Worm (Caenorhabditis elegans) whole organism, L4 larva: Measurements from ENCODE around the gene str-14.

Source experiments
- F10B5.3 ChIP-seq: sonication (generic microtip); optimal IDR thresholded peaks from 2 replicates; lab custom pipeline; 2016; ENCODE audit warnings: mild to moderate bottlenecking, missing genetic modification characterization, missing compliant biosample characterization
- F26F4.8 ChIP-seq: fragments of 200-800 bp; sonication (Bioruptor generic); conservative IDR thresholded peaks from 2 replicates; pipeline ENCODE4 v1.3.6; 2022; ENCODE audit warnings: missing genetic modification characterization, missing compliant biosample characterization
- F49E8.2 ChIP-seq: sonication (generic microtip); optimal IDR thresholded peaks from 2 replicates; lab custom pipeline; 2016; ENCODE audit warnings: missing compliant biosample characterization, mild to moderate bottlenecking, missing genetic modification characterization, borderline replicate concordance
- R02D3.7 ChIP-seq: fragments of 150-350 bp; sonication (generic microtip); optimal IDR thresholded peaks from 3 replicates; lab custom pipeline; 2014; ENCODE audit warnings: missing biosample characterization, missing genetic modification characterization
- Y48G9A.11 ChIP-seq: fragments of 200-800 bp; sonication (Bioruptor generic); IDR thresholded peaks from 2 replicates; pipeline ENCODE4 v1.3.6; 2022; ENCODE audit warnings: missing genetic modification reagents, missing genetic modification characterization, missing compliant biosample characterization
- Y5F2A.4 ChIP-seq: fragments of 200-800 bp; sonication (Bioruptor generic); optimal IDR thresholded peaks from 2 replicates; lab custom pipeline; 2018; ENCODE audit warnings: mild to moderate bottlenecking, missing genetic modification characterization, missing compliant biosample characterization
- ZK337.2 ChIP-seq: fragments of 200-800 bp; sonication (Bioruptor generic); IDR thresholded peaks from 2 replicates; pipeline ENCODE4 v1.3.6; 2022; ENCODE audit warnings: missing genetic modification reagents, missing genetic modification characterization, missing compliant biosample characterization
- arid-1 ChIP-seq: fragments of 200-800 bp; sonication (Bioruptor generic); conservative IDR thresholded peaks from 2 replicates; pipeline ENCODE4 v1.3.6; 2022; ENCODE audit warnings: missing genetic modification reagents, missing genetic modification characterization, missing compliant biosample characterization
- attf-4 ChIP-seq: sonication (generic microtip); optimal IDR thresholded peaks from 3 replicates; lab custom pipeline; 2017; ENCODE audit warnings: missing biosample characterization, missing genetic modification characterization
- ceh-62 ChIP-seq: sonication (generic microtip); optimal IDR thresholded peaks from 2 replicates; lab custom pipeline; 2017; ENCODE audit warnings: missing biosample characterization, missing genetic modification characterization
- ces-1 ChIP-seq: fragments of 150-350 bp; sonication (generic microtip); optimal IDR thresholded peaks from 4 replicates; lab custom pipeline; 2014; ENCODE audit warnings: missing biosample characterization, missing genetic modification reagents, missing genetic modification characterization
- daf-12 ChIP-seq: fragments of 150-350 bp; optimal IDR thresholded peaks from 2 replicates; lab custom pipeline; 2014; ENCODE audit warnings: missing biosample characterization, missing genetic modification reagents, missing genetic modification characterization
- daf-16 ChIP-seq, 3 experiments: sonication (generic microtip); optimal IDR thresholded peaks; 2 replicates each; lab custom pipeline; 2016 to 2017; ENCODE audit warnings: missing genetic modification characterization in 3 of 3, missing genetic modification reagents in 3 of 3, mild to moderate bottlenecking in 2 of 3, missing compliant biosample characterization in 2 of 3, missing biosample characterization in 1 of 3, moderate library complexity in 1 of 3
- daf-19 ChIP-seq: fragments of 200-800 bp; sonication (Bioruptor generic); conservative IDR thresholded peaks from 2 replicates; pipeline ENCODE4 v1.3.6; 2022; ENCODE audit warnings: missing genetic modification characterization, missing compliant biosample characterization
- dmd-6 ChIP-seq: fragments of 200-800 bp; sonication (Bioruptor generic); IDR thresholded peaks from 2 replicates; pipeline ENCODE4 v1.3.6; 2022; ENCODE audit warnings: missing genetic modification reagents, missing genetic modification characterization, missing compliant biosample characterization
- dmd-8 ChIP-seq: fragments of 200-800 bp; sonication (Bioruptor generic); IDR thresholded peaks from 2 replicates; pipeline ENCODE4 v1.3.6; 2022; ENCODE audit warnings: missing genetic modification characterization, missing compliant biosample characterization
- dpl-1 ChIP-seq: fragments of 150-350 bp; optimal IDR thresholded peaks from 2 replicates; lab custom pipeline; 2014; ENCODE audit warnings: missing biosample characterization, missing genetic modification reagents, missing genetic modification characterization
- duxl-1 ChIP-seq: sonication (generic microtip); optimal IDR thresholded peaks from 2 replicates; lab custom pipeline; 2016; ENCODE audit warnings: mild to moderate bottlenecking, missing genetic modification characterization, moderate library complexity, missing compliant biosample characterization; ENCODE audit not compliant: poor library complexity
- egl-43 ChIP-seq: fragments of 200-800 bp; sonication (Bioruptor generic); IDR thresholded peaks from 2 replicates; pipeline ENCODE4 v1.3.6; 2022; ENCODE audit warnings: missing genetic modification reagents, missing genetic modification characterization, missing compliant biosample characterization
- fkh-10 ChIP-seq: fragments of 150-350 bp; optimal IDR thresholded peaks from 2 replicates; lab custom pipeline; 2014; ENCODE audit warnings: missing biosample characterization, missing genetic modification reagents, missing genetic modification characterization
- gei-8 ChIP-seq: fragments of 200-800 bp; sonication (Bioruptor generic); optimal IDR thresholded peaks from 2 replicates; lab custom pipeline; 2018; ENCODE audit warnings: mild to moderate bottlenecking, missing genetic modification characterization, missing compliant biosample characterization
- hlh-11 ChIP-seq: fragments of 200-800 bp; sonication (Bioruptor generic); optimal IDR thresholded peaks from 2 replicates; lab custom pipeline; 2018; ENCODE audit warnings: mild to moderate bottlenecking, missing genetic modification characterization, missing compliant biosample characterization
- lin-1 ChIP-seq: fragments of 200-800 bp; sonication (Bioruptor generic); IDR thresholded peaks from 2 replicates; pipeline ENCODE4 v1.3.6; 2022; ENCODE audit warnings: missing genetic modification reagents, missing genetic modification characterization, missing compliant biosample characterization
- lin-15B ChIP-seq: fragments of 150-350 bp; sonication (generic microtip); optimal IDR thresholded peaks from 3 replicates; lab custom pipeline; 2014; ENCODE audit warnings: missing biosample characterization, missing genetic modification characterization
- lin-39 ChIP-seq: fragments of 150-350 bp; optimal IDR thresholded peaks from 2 replicates; lab custom pipeline; 2014; ENCODE audit warnings: missing biosample characterization, missing genetic modification reagents, missing genetic modification characterization
- mep-1 ChIP-seq: fragments of 150-350 bp; sonication (generic microtip); optimal IDR thresholded peaks from 3 replicates; lab custom pipeline; 2014; ENCODE audit warnings: missing biosample characterization, missing genetic modification characterization
- mxl-3 ChIP-seq: fragments of 200-800 bp; sonication (Bioruptor generic); optimal IDR thresholded peaks from 2 replicates; lab custom pipeline; 2018; ENCODE audit warnings: mild to moderate bottlenecking, missing genetic modification characterization, missing compliant biosample characterization
- nhr-102 ChIP-seq: sonication (generic microtip); optimal IDR thresholded peaks from 2 replicates; lab custom pipeline; 2016; ENCODE audit warnings: mild to moderate bottlenecking, missing genetic modification characterization, moderate library complexity, missing compliant biosample characterization
- nhr-11 ChIP-seq: fragments of 150-350 bp; optimal IDR thresholded peaks from 2 replicates; lab custom pipeline; 2014; ENCODE audit warnings: missing biosample characterization, missing genetic modification characterization
- nhr-28 ChIP-seq: fragments of 150-350 bp; optimal IDR thresholded peaks from 2 replicates; lab custom pipeline; 2014; ENCODE audit warnings: missing biosample characterization, missing genetic modification characterization
- pha-4 ChIP-seq, 2 experiments: fragments of 150-350 bp in 1 of 2; fragments of 200-800 bp in 1 of 2; sonication (Bioruptor generic) in 1 of 2; IDR thresholded peaks in 1 of 2; optimal IDR thresholded peaks in 1 of 2; 2 replicates each; pipeline versions ENCODE4 v1.3.6 to Lab custom; 2014 to 2022; ENCODE audit warnings: missing genetic modification characterization in 2 of 2, missing genetic modification reagents in 2 of 2, missing biosample characterization in 1 of 2, missing compliant biosample characterization in 1 of 2
- php-3 ChIP-seq: fragments of 200-800 bp; sonication (Bioruptor generic); IDR thresholded peaks from 2 replicates; pipeline ENCODE4 v1.3.6; 2022; ENCODE audit warnings: missing genetic modification reagents, missing genetic modification characterization, missing compliant biosample characterization
- pqm-1 ChIP-seq: sonication (generic microtip); optimal IDR thresholded peaks from 2 replicates; lab custom pipeline; 2017; ENCODE audit warnings: missing biosample characterization, missing genetic modification characterization
- snpc-4 ChIP-seq: fragments of 150-350 bp; optimal IDR thresholded peaks from 2 replicates; lab custom pipeline; 2014; ENCODE audit warnings: missing biosample characterization, missing genetic modification characterization
- tag-97 ChIP-seq: fragments of 200-800 bp; sonication (Bioruptor generic); IDR thresholded peaks from 2 replicates; pipeline ENCODE4 v1.3.6; 2022; ENCODE audit warnings: missing genetic modification characterization, missing compliant biosample characterization
- unc-62 ChIP-seq, 3 experiments: fragments of 150-350 bp in 1 of 3; sonication (generic microtip); optimal IDR thresholded peaks in 2 of 3; peaks in 1 of 3; 1 replicate in 1 of 3; 2 replicates in 2 of 3; lab custom pipeline; 2014 to 2017; ENCODE audit warnings: missing biosample characterization in 3 of 3, missing genetic modification characterization in 3 of 3, missing genetic modification reagents in 3 of 3, missing genotype in 1 of 3
- zfp-3 ChIP-seq: fragments of 200-800 bp; sonication (Bioruptor generic); conservative IDR thresholded peaks from 2 replicates; pipeline ENCODE4 v1.3.6; 2022; ENCODE audit warnings: missing genetic modification reagents, missing genetic modification characterization, missing compliant biosample characterization

Gene str-14

ce11 chrV:16494359-16494758, 39.4 kb upstream of the str-14 start, which contains the start of gene comt-2:
Gene comt-2, minus strand, starts transcription at chrV:16494489.
- TF ChIP-seq lin-39 (tag; lab: Kevin White, UChicago) (no peak), F49E8.2 (tag; lab: Kevin White, UChicago) (no peak), dmd-6 (GFP tag; lab: Robert Waterston, UW) (peak; percentile 80; the same call in 1 of the 2 replicates), tag-97 (GFP tag; lab: Robert Waterston, UW) (no peak), nhr-28 (tag; lab: Kevin White, UChicago) (peak; percentile 80), Y48G9A.11 (no peak), daf-19 (no peak), php-3 (GFP tag; lab: Robert Waterston, UW) (0 out of 2 replicates have a peak, but pooled peaks have one; percentile 34), zfp-3 (no peak), lin-1 (GFP tag; lab: Robert Waterston, UW) (no peak), gei-8 (GFP tag; lab: Kevin White, UChicago) (no peak), daf-16 (GFP tag; optimal IDR thresholded peaks at IDR 0.05; lab: Kevin White, UChicago) (no peak), daf-16 (tag; optimal IDR thresholded peaks at IDR 0.05; lab: Kevin White, UChicago) (peak; percentile 75), Y5F2A.4 (GFP tag; lab: Kevin White, UChicago) (no peak), pqm-1 (tag; lab: Kevin White, UChicago) (peak; percentile 85), egl-43 (GFP tag; lab: Robert Waterston, UW) (no peak)

- TF ChIP-seq daf-19: no peak
- no peak for TF ChIP-seq daf-12 (tag; lab: Kevin White, UChicago)
- no peak for TF ChIP-seq F10B5.3 (tag; lab: Kevin White, UChicago)
- no peak for TF ChIP-seq attf-4 (tag; lab: Kevin White, UChicago)
- no peak for TF ChIP-seq tag-97 (GFP tag; lab: Robert Waterston, UW)
- TF ChIP-seq F26F4.8: no peak
- TF ChIP-seq mep-1 (tag; lab: Kevin White, UChicago): no peak
- no peak for TF ChIP-seq duxl-1 (tag; lab: Kevin White, UChicago)
- no peak for TF ChIP-seq fkh-10 (GFP tag; lab: Kevin White, UChicago)
- no peak for TF ChIP-seq nhr-28 (tag; lab: Kevin White, UChicago)
- TF ChIP-seq R02D3.7 (tag; lab: Kevin White, UChicago): no peak
- TF ChIP-seq nhr-102: no peak
- TF ChIP-seq nhr-11 (tag; lab: Kevin White, UChicago): no peak
- no peak for TF ChIP-seq lin-39 (tag; lab: Kevin White, UChicago)
- no peak for TF ChIP-seq hlh-11 (tag; lab: Kevin White, UChicago)
- TF ChIP-seq mxl-3 (GFP tag; lab: Kevin White, UChicago): no peak
- no peak for TF ChIP-seq lin-15B (tag; lab: Kevin White, UChicago)
These were observed 33.2 kb upstream of the str-14 start, which contains the start of gene sqst-4 for ce11 chrV:16488172-16488571. Gene sqst-4, plus strand, starts transcription at chrV:16488472.

- TF ChIP-seq arid-1 (no peak), dmd-6 (GFP tag; lab: Robert Waterston, UW) (peak; percentile 18; the same call in 1 of the 2 replicates), snpc-4 (tag; lab: Kevin White, UChicago) (no peak), F49E8.2 (tag; lab: Kevin White, UChicago) (no peak)
- TF ChIP-seq, all 104 proteins: peak for 1
These were observed 32.5 kb upstream of the str-14 start, which contains the start of gene Y32B12A.5 for ce11 chrV:16487474-16487873. Gene Y32B12A.5, minus strand, starts transcription at chrV:16487574.

- TF ChIP-seq unc-62 (GFP tag; optimal IDR thresholded peaks at IDR 0.05 in 1 of 2; lab: Kevin White, UChicago): peak in 1 of 2 experiments; percentile 11
- TF ChIP-seq unc-62 (tag; optimal IDR thresholded peaks at IDR 0.05; lab: Kevin White, UChicago): no peak
- TF ChIP-seq php-3 (GFP tag; lab: Robert Waterston, UW): no peak
These were observed 28.7 kb upstream of the str-14 start, which contains the start of gene srh-139 for ce11 chrV:16483681-16484080. Gene srh-139, plus strand, starts transcription at chrV:16483981.

ce11 chrV:16483044-16483443, 28.1 kb upstream of the str-14 start, which contains the start of gene F57E7.2:
Gene F57E7.2, minus strand, starts transcription at chrV:16483144.
- TF ChIP-seq ZK337.2 (GFP tag; lab: Robert Waterston, UW) (no peak), R02D3.7 (tag; lab: Kevin White, UChicago) (no peak), dmd-8 (GFP tag; lab: Robert Waterston, UW) (no peak), dpl-1 (GFP tag; lab: Kevin White, UChicago) (no peak), ces-1 (GFP tag; lab: Kevin White, UChicago) (no peak), pha-4 (GFP tag; IDR thresholded peaks at IDR 0.05; lab: Robert Waterston, UW) (no peak), pha-4 (tag; optimal IDR thresholded peaks at IDR 0.05; lab: Kevin White, UChicago) (no peak), arid-1 (no peak), duxl-1 (tag; lab: Kevin White, UChicago) (no peak), ceh-62 (tag; lab: Kevin White, UChicago) (no peak)
